Fruit fly (Drosophila melanogaster): ENCODE measurements around the gene Marcal1.

Marcal1 gene

dm6 chr2L:5004677-5005463 is 49.6 kb downstream of the Marcal1 start (continued):
- TF ChIP-seq schlank (tag; optimal IDR thresholded peaks at IDR 0.05) = peak; percentile 94
- TF ChIP-seq hbn (GFP tag; IDR thresholded peaks at IDR 0.05; ENCODE audit: partially characterized antibody) = no peak
- TF ChIP-seq vfl (GFP tag; optimal IDR thresholded peaks at IDR 0.05) = peak; percentile 94
- TF ChIP-seq Dbx (GFP tag; IDR thresholded peaks at IDR 0.05) = peak; percentile 98
- peak; percentile 94 for TF ChIP-seq Mrtf (GFP tag; IDR thresholded peaks at IDR 0.05)
- TF ChIP-seq CG4854 (GFP tag; optimal IDR thresholded peaks at IDR 0.05) = peak; percentile 91
- peak; percentile 74 for TF ChIP-seq twi (tag; optimal IDR thresholded peaks at IDR 0.05)
- TF ChIP-seq Mes4 (GFP tag; optimal IDR thresholded peaks at IDR 0.05) = peak; percentile 91
- TF ChIP-seq CG15479 (GFP tag; optimal IDR thresholded peaks at IDR 0.05) = no peak
- peak; percentile 91 for TF ChIP-seq gsb (GFP tag; IDR thresholded peaks at IDR 0.05)
- peak; percentile 84 for TF ChIP-seq salm (tag; optimal IDR thresholded peaks at IDR 0.05)
- TF ChIP-seq Ets97D (GFP tag; optimal IDR thresholded peaks at IDR 0.05) = peak; percentile 82
- TF ChIP-seq bab2 (GFP tag; optimal IDR thresholded peaks at IDR 0.05) = peak; percentile 96
- peak; percentile 96 for TF ChIP-seq CG3847 (GFP tag; IDR thresholded peaks at IDR 0.05)
- peak; percentile 94 for TF ChIP-seq CG8944 (GFP tag; optimal IDR thresholded peaks at IDR 0.05)
- TF ChIP-seq CG12659 (GFP tag; optimal IDR thresholded peaks at IDR 0.05) = peak; percentile 96
- peak; percentile 98 for TF ChIP-seq sob (GFP tag; IDR thresholded peaks at IDR 0.05)
- peak; percentile 97 for TF ChIP-seq Xrp1 (GFP tag; IDR thresholded peaks at IDR 0.05)
- TF ChIP-seq D19B (GFP tag; optimal IDR thresholded peaks at IDR 0.05) = peak; percentile 84
- TF ChIP-seq CG6254 (GFP tag; optimal IDR thresholded peaks at IDR 0.05) = peak; percentile 83
- peak; percentile 47 for TF ChIP-seq kni (GFP tag; optimal IDR thresholded peaks at IDR 0.05)
- TF ChIP-seq CG15073 (GFP tag; optimal IDR thresholded peaks at IDR 0.05) = peak; percentile 74
- peak; percentile 96 for TF ChIP-seq CG32772 (GFP tag; IDR thresholded peaks at IDR 0.05)
- peak; percentile 83 for TF ChIP-seq CG8765 (GFP tag; IDR thresholded peaks at IDR 0.05)
- peak; percentile 61 to 95 for TF ChIP-seq bsh (GFP tag; optimal IDR thresholded peaks at IDR 0.05)
- TF ChIP-seq Lpt (GFP tag; optimal IDR thresholded peaks at IDR 0.05) = no peak
- peak; percentile 92 for TF ChIP-seq sug (tag; optimal IDR thresholded peaks at IDR 0.05)
- TF ChIP-seq Oli (tag; optimal IDR thresholded peaks at IDR 0.05) = peak; percentile 93
- peak in 1 of 2 experiments; percentile 88 for TF ChIP-seq Eip74EF (GFP tag; optimal IDR thresholded peaks at IDR 0.05)
- TF ChIP-seq CG3726 (GFP tag; IDR thresholded peaks at IDR 0.05) = peak; percentile 93
- TF ChIP-seq ttk (GFP tag; IDR thresholded peaks at IDR 0.05) = peak; percentile 93
- peak; percentile 81 for TF ChIP-seq sqz (GFP tag; optimal IDR thresholded peaks at IDR 0.05)
- peak; percentile 67 for TF ChIP-seq trh (GFP tag; optimal IDR thresholded peaks at IDR 0.05)
- TF ChIP-seq H15 (GFP tag; IDR thresholded peaks at IDR 0.05) = peak; percentile 96
- TF ChIP-seq CG7556 (GFP tag; optimal IDR thresholded peaks at IDR 0.05) = peak; percentile 96
- TF ChIP-seq CG1603 (tag; optimal IDR thresholded peaks at IDR 0.05) = peak; percentile 82
- TF ChIP-seq CG10321 (GFP tag; IDR thresholded peaks at IDR 0.05) = peak; percentile 65; the same call in 1 of the 2 replicates
- peak; percentile 95 for TF ChIP-seq ERR (GFP tag; optimal IDR thresholded peaks at IDR 0.05)
- peak; percentile 84 for TF ChIP-seq run (tag; optimal IDR thresholded peaks at IDR 0.05)
- peak; percentile 57 for TF ChIP-seq Dip2 (GFP tag; IDR thresholded peaks at IDR 0.05)
- TF ChIP-seq CG8281 (tag; optimal IDR thresholded peaks at IDR 0.05) = peak; percentile 84
- peak; percentile 99 for TF ChIP-seq sens (GFP tag)
- peak; percentile 93 for TF ChIP-seq CG32767 (GFP tag; IDR thresholded peaks at IDR 0.05)
- TF ChIP-seq ase (GFP tag; IDR thresholded peaks at IDR 0.05) = peak; percentile 94
- no peak for TF ChIP-seq HLH4C (GFP tag; IDR thresholded peaks at IDR 0.05; ENCODE audit: partially characterized antibody)
- peak; percentile 97 for TF ChIP-seq CG7786 (GFP tag; optimal IDR thresholded peaks at IDR 0.05)
- TF ChIP-seq CoRest (tag; optimal IDR thresholded peaks at IDR 0.05) = peak; percentile 94
- TF ChIP-seq Elba2 (GFP tag; optimal IDR thresholded peaks at IDR 0.05) = no peak
- 0 out of 2 replicates have a peak, but pooled peaks have one; percentile 13 for TF ChIP-seq sna (GFP tag; IDR thresholded peaks at IDR 0.05; ENCODE audit: partially characterized antibody)

Data from whole organism, embryonic.